Worm (Caenorhabditis elegans): ENCODE measurements around the gene C35D10.1.

Gene C35D10.1

ce11 chrIII:4910956-4911355, 31.4 kb downstream of the C35D10.1 start, which contains the start of gene F26F4.2:
Gene F26F4.2, plus strand, starts transcription at chrIII:4911256.
- TF ChIP-seq lin-13 (GFP tag; optimal IDR thresholded peaks at IDR 0.05) (no peak), ztf-4 (tag; optimal IDR thresholded peaks at IDR 0.05) (no peak), nhr-25 (tag; optimal IDR thresholded peaks at IDR 0.05) (no peak), dmd-4 (tag; optimal IDR thresholded peaks at IDR 0.05) (no peak), sem-4 (tag; optimal IDR thresholded peaks at IDR 0.05) (no peak), ZK546.5 (tag; optimal IDR thresholded peaks at IDR 0.05) (no peak), egl-27 (tag; optimal IDR thresholded peaks at IDR 0.05) (no peak), ztf-1 (GFP tag; conservative IDR thresholded peaks at IDR 0.05) (no peak), lin-11 (tag; optimal IDR thresholded peaks at IDR 0.05) (no peak), lin-39 (tag; optimal IDR thresholded peaks at IDR 0.05) (no peak), elt-1 (tag; optimal IDR thresholded peaks at IDR 0.05) (no peak)

DNA sequence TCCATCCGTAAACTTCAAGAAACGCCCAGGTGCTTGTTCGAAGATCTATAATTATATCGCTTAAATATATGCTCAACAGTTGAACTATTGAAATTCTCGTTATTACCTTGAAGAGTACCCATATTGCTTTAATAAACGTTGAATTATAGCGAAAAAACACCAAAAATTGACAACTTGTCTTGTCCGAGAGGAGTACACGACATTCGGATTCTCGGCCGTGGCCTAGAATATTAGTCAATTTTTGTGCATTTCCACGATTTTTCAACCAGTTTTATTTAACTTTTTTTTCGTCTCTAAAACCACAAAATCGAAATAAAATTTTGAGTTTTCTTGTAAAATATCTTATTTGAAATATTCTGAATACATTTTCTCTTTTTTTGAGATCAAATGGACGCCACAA, 32.8 kb downstream of the C35D10.1 start, which contains the start of the genes F26F4.9 and cee-1:
Gene F26F4.9, minus strand, starts transcription at position 205 of the 400 bp plus-strand sequence.
Gene cee-1, plus strand, starts transcription at position 383 of the 400 bp plus-strand sequence.
- TF ChIP-seq ZK546.5 (tag; optimal IDR thresholded peaks at IDR 0.05), result no peak
- peak; percentile 11 for TF ChIP-seq fos-1 (tag; optimal IDR thresholded peaks at IDR 0.05)
- no peak for TF ChIP-seq ceh-16 (tag; optimal IDR thresholded peaks at IDR 0.05)
- TF ChIP-seq F13H6.1 (tag; optimal IDR thresholded peaks at IDR 0.05), result peak; percentile 68
- peak; percentile 41 for TF ChIP-seq lin-13 (GFP tag; optimal IDR thresholded peaks at IDR 0.05)
- no peak for TF ChIP-seq elt-3 (tag; optimal IDR thresholded peaks at IDR 0.05)
- no peak for TF ChIP-seq nhr-10 (tag; optimal IDR thresholded peaks at IDR 0.05)
- TF ChIP-seq gmeb-1 (tag; optimal IDR thresholded peaks at IDR 0.05), result peak; percentile 53
- peak; percentile 68 for TF ChIP-seq C34F6.9 (tag; optimal IDR thresholded peaks at IDR 0.05)
- no peak for TF ChIP-seq nhr-129 (tag; optimal IDR thresholded peaks at IDR 0.05)
- no peak for TF ChIP-seq nhr-237 (tag; optimal IDR thresholded peaks at IDR 0.05)
- peak; percentile 75 for TF ChIP-seq sma-3 (GFP tag; optimal IDR thresholded peaks at IDR 0.05)
- TF ChIP-seq unc-62 (GFP tag; optimal IDR thresholded peaks at IDR 0.05), result no peak
- TF ChIP-seq sem-4 (tag; optimal IDR thresholded peaks at IDR 0.05), result no peak
- TF ChIP-seq dmd-4 (tag; optimal IDR thresholded peaks at IDR 0.05), result no peak
- TF ChIP-seq ceh-82 (tag; optimal IDR thresholded peaks at IDR 0.05), result no peak
- TF ChIP-seq skn-1 (tag; optimal IDR thresholded peaks at IDR 0.05), result no peak
- no peak for TF ChIP-seq aly-2 (tag; optimal IDR thresholded peaks at IDR 0.05)
- TF ChIP-seq mab-5 (tag; optimal IDR thresholded peaks at IDR 0.05), result no peak
- TF ChIP-seq nhr-12 (tag; optimal IDR thresholded peaks at IDR 0.05), result no peak
- TF ChIP-seq lsy-2 (tag; optimal IDR thresholded peaks at IDR 0.05), result peak; percentile 43 to 73
- peak; percentile 74 for TF ChIP-seq unc-55 (GFP tag; optimal IDR thresholded peaks at IDR 0.05)
- TF ChIP-seq crh-2 (tag; optimal IDR thresholded peaks at IDR 0.05), result peak; percentile 66
- peak; percentile 44 for TF ChIP-seq nhr-25 (tag; optimal IDR thresholded peaks at IDR 0.05)
- peak; percentile 67 for TF ChIP-seq sma-9 (GFP tag; optimal IDR thresholded peaks at IDR 0.05)
- no peak for TF ChIP-seq sma-9 (tag; optimal IDR thresholded peaks at IDR 0.05)

DNA sequence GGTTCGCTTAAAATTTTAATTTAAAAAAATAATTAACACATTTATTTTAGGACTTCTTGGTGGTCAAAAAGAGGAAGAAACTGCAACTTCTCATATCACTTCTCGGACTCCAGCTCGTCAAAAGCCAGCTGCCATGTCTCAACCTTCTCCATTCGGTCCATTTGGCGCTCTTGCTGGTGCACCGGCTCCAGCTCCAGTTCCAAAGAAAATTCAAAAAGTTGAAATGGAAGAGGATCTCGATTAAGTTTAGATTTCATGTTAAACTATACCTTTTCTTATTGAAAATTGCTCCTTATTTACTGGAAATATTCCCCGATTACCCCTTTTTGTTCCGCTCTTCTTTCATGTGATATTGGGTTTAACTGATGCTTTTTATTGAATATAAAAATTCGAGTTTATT, 34.2 kb downstream of the C35D10.1 start:
- TF ChIP-seq nhr-25 (tag; optimal IDR thresholded peaks at IDR 0.05), result no peak
- TF ChIP-seq blmp-1 (tag; optimal IDR thresholded peaks at IDR 0.05; ENCODE audit: insufficient read depth), result no peak
- no peak for TF ChIP-seq ztf-4 (tag; optimal IDR thresholded peaks at IDR 0.05)
- TF ChIP-seq crh-2 (tag; optimal IDR thresholded peaks at IDR 0.05), result no peak
- no peak for TF ChIP-seq nhr-21 (tag; optimal IDR thresholded peaks at IDR 0.05)
- TF ChIP-seq ceh-16 (tag; optimal IDR thresholded peaks at IDR 0.05), result no peak
- no peak for TF ChIP-seq elt-3 (tag; optimal IDR thresholded peaks at IDR 0.05)
- TF ChIP-seq nhr-11 (tag; optimal IDR thresholded peaks at IDR 0.05), result no peak
- no peak for TF ChIP-seq unc-62 (GFP tag; optimal IDR thresholded peaks at IDR 0.05)
- TF ChIP-seq ama-1 (optimal IDR thresholded peaks at IDR 0.05), result no peak
- TF ChIP-seq nhr-10 (tag; optimal IDR thresholded peaks at IDR 0.05), result no peak
- no peak for TF ChIP-seq nhr-23 (tag; optimal IDR thresholded peaks at IDR 0.05)
- TF ChIP-seq mdl-1 (tag; optimal IDR thresholded peaks at IDR 0.05), result no peak
- no peak for TF ChIP-seq peb-1 (tag; optimal IDR thresholded peaks at IDR 0.05)
- no peak for TF ChIP-seq alr-1 (tag; optimal IDR thresholded peaks at IDR 0.05)
- TF ChIP-seq gmeb-1 (tag; optimal IDR thresholded peaks at IDR 0.05), result no peak
- TF ChIP-seq unc-39 (tag; optimal IDR thresholded peaks at IDR 0.05), result no peak
- TF ChIP-seq mab-5 (tag; optimal IDR thresholded peaks at IDR 0.05), result no peak
- no peak for TF ChIP-seq egl-27 (tag; optimal IDR thresholded peaks at IDR 0.05)

All from whole organism, L2 larva.